Fruit fly (Drosophila melanogaster) whole organism, embryonic: Measurements from ENCODE around the gene Tango2.

Experiments
- Ada2b ChIP-seq: fragments of 200-800 bp; sonication (Bioruptor generic); IDR thresholded peaks from 2 replicates; pipeline ENCODE4 v1.3.6; 2022; ENCODE audit warnings: missing biosample characterization, missing genetic modification characterization
- CG1024 ChIP-seq: fragments of 200-800 bp; sonication (Bioruptor generic); IDR thresholded peaks from 2 replicates; pipeline ENCODE4 v1.3.6; 2022; ENCODE audit warnings: missing biosample characterization, missing genetic modification characterization
- CG10654 ChIP-seq: fragments of 200-800 bp; sonication (Bioruptor generic); optimal IDR thresholded peaks from 2 replicates; lab custom pipeline; 2016; ENCODE audit warnings: missing biosample characterization, missing genetic modification characterization
- CG11247 ChIP-seq: fragments of 200-800 bp; sonication (Bioruptor generic); IDR thresholded peaks from 2 replicates; pipeline ENCODE4 v1.3.6; 2022; ENCODE audit warnings: missing biosample characterization, missing genetic modification characterization
- CG12299 ChIP-seq: fragments of 200-800 bp; sonication (Bioruptor generic); optimal IDR thresholded peaks from 2 replicates; lab custom pipeline; 2018; ENCODE audit warnings: missing biosample characterization, mild to moderate bottlenecking, missing genetic modification characterization
- CG12659 ChIP-seq: fragments of 200-800 bp; sonication (Bioruptor generic); optimal IDR thresholded peaks from 3 replicates; lab custom pipeline; 2017; ENCODE audit warnings: mild to moderate bottlenecking, missing biosample characterization, missing genetic modification reagents, missing genetic modification characterization
- CG12769 ChIP-seq: fragments of 200-800 bp; sonication (Bioruptor generic); optimal IDR thresholded peaks from 2 replicates; lab custom pipeline; 2019; ENCODE audit warnings: missing biosample characterization, mild to moderate bottlenecking, missing genetic modification characterization, moderate library complexity
- CG13287 ChIP-seq: fragments of 200-800 bp; sonication (Bioruptor generic); IDR thresholded peaks from 2 replicates; pipeline ENCODE4 v1.3.6; 2022; ENCODE audit warnings: missing biosample characterization, missing genetic modification characterization; ENCODE audit not compliant: partially characterized antibody
- CG14014 ChIP-seq: fragments of 200-800 bp; sonication (Bioruptor generic); IDR thresholded peaks from 2 replicates; pipeline ENCODE4 v1.3.6; 2022; ENCODE audit warnings: missing biosample characterization, missing genetic modification characterization
- CG16863 ChIP-seq: fragments of 200-800 bp; sonication (Bioruptor generic); optimal IDR thresholded peaks from 3 replicates; lab custom pipeline; 2016; ENCODE audit warnings: missing biosample characterization, missing genetic modification characterization
- CG18262 ChIP-seq: fragments of 200-800 bp; optimal IDR thresholded peaks from 3 replicates; lab custom pipeline; 2019; ENCODE audit warnings: missing biosample characterization, mild to moderate bottlenecking, missing genetic modification characterization, moderate library complexity
- CG1832 ChIP-seq: fragments of 200-800 bp; sonication (Bioruptor generic); optimal IDR thresholded peaks from 2 replicates; lab custom pipeline; 2017; ENCODE audit warnings: missing biosample characterization, mild to moderate bottlenecking, missing genetic modification characterization, inconsistent platforms
- CG2199 ChIP-seq: fragments of 200-800 bp; sonication (Bioruptor generic); IDR thresholded peaks from 3 replicates; pipeline ENCODE4 v1.3.6; 2022; ENCODE audit warnings: missing biosample characterization, missing genetic modification characterization
- CG31365 ChIP-seq: fragments of 200-800 bp; sonication (Bioruptor generic); optimal IDR thresholded peaks from 2 replicates; lab custom pipeline; 2018; ENCODE audit warnings: missing biosample characterization, mild to moderate bottlenecking, missing genetic modification characterization
- CG3163 ChIP-seq: fragments of 200-800 bp; sonication (Bioruptor generic); optimal IDR thresholded peaks from 3 replicates; lab custom pipeline; 2016; ENCODE audit warnings: missing biosample characterization, missing genetic modification characterization
- CG33213 ChIP-seq: fragments of 200-800 bp; sonication (Bioruptor generic); optimal IDR thresholded peaks from 3 replicates; lab custom pipeline; 2016; ENCODE audit warnings: missing biosample characterization, missing genetic modification characterization
- CG43689 ChIP-seq: fragments of 200-800 bp; sonication (Bioruptor generic); IDR thresholded peaks from 2 replicates; pipeline ENCODE4 v1.3.6; 2022; ENCODE audit warnings: missing biosample characterization, missing genetic modification characterization
- CG5180 ChIP-seq: fragments of 200-800 bp; sonication (Bioruptor generic); optimal IDR thresholded peaks from 3 replicates; lab custom pipeline; 2017; ENCODE audit warnings: missing biosample characterization, missing genetic modification characterization, mild to moderate bottlenecking, moderate library complexity, missing genetic modification reagents
- CG5245 ChIP-seq: fragments of 200-800 bp; sonication (Bioruptor generic); optimal IDR thresholded peaks from 3 replicates; lab custom pipeline; 2016; ENCODE audit warnings: missing biosample characterization, missing genetic modification characterization
- CG6175 ChIP-seq: fragments of 200-800 bp; sonication (Bioruptor generic); IDR thresholded peaks from 3 replicates; pipeline ENCODE4 v1.3.6; 2022; ENCODE audit warnings: missing biosample characterization, missing genetic modification characterization
- CG7745 ChIP-seq: fragments of 200-800 bp; sonication (Bioruptor generic); optimal IDR thresholded peaks from 2 replicates; lab custom pipeline; 2018; ENCODE audit warnings: missing biosample characterization, mild to moderate bottlenecking, missing genetic modification characterization, moderate library complexity
- CG7987 ChIP-seq: fragments of 200-800 bp; sonication (Bioruptor generic); optimal IDR thresholded peaks from 2 replicates; lab custom pipeline; 2018; ENCODE audit warnings: missing biosample characterization, mild to moderate bottlenecking, missing genetic modification characterization, moderate library complexity
- CG8290 ChIP-seq, 3 experiments: fragments of 200-800 bp; sonication (Bioruptor generic); optimal IDR thresholded peaks; 2 replicates each; lab custom pipeline; 2016 to 2019; ENCODE audit warnings: missing biosample characterization in 3 of 3, missing genetic modification characterization in 3 of 3, mild to moderate bottlenecking in 2 of 3, moderate library complexity in 1 of 3
- CG9727 ChIP-seq: fragments of 200-800 bp; sonication (Bioruptor generic); optimal IDR thresholded peaks from 3 replicates; lab custom pipeline; 2017; ENCODE audit warnings: missing biosample characterization, mild to moderate bottlenecking, missing genetic modification characterization
- CG9817 ChIP-seq: fragments of 200-800 bp; sonication (Bioruptor generic); optimal IDR thresholded peaks from 2 replicates; lab custom pipeline; 2018; ENCODE audit warnings: missing biosample characterization, mild to moderate bottlenecking, missing genetic modification characterization, moderate library complexity
- Camta ChIP-seq: fragments of 200-800 bp; sonication (Bioruptor generic); optimal IDR thresholded peaks from 2 replicates; lab custom pipeline; 2016; ENCODE audit warnings: missing biosample characterization, missing genetic modification characterization
- CrebB ChIP-seq: fragments of 200-800 bp; sonication (Bioruptor generic); optimal IDR thresholded peaks from 3 replicates; lab custom pipeline; 2018; ENCODE audit warnings: missing biosample characterization, mild to moderate bottlenecking, missing genetic modification characterization
- Deaf1 ChIP-seq: fragments of 200-800 bp; optimal IDR thresholded peaks from 3 replicates; lab custom pipeline; 2019; ENCODE audit warnings: missing biosample characterization, mild to moderate bottlenecking, missing genetic modification characterization, moderate library complexity
- Dip2 ChIP-seq: fragments of 200-800 bp; sonication (Bioruptor generic); IDR thresholded peaks from 2 replicates; pipeline ENCODE4 v1.3.6; 2022; ENCODE audit warnings: missing biosample characterization, missing genetic modification characterization
- HLH3B ChIP-seq: fragments of 200-800 bp; sonication (Bioruptor generic); IDR thresholded peaks from 2 replicates; pipeline ENCODE4 v1.3.6; 2022; ENCODE audit warnings: missing biosample characterization, missing genetic modification characterization
- Hsf ChIP-seq: fragments of 200-800 bp; sonication (Bioruptor generic); optimal IDR thresholded peaks from 3 replicates; lab custom pipeline; 2016; ENCODE audit warnings: missing biosample characterization, missing genetic modification characterization
- Neu2 ChIP-seq: fragments of 200-800 bp; sonication (Bioruptor generic); optimal IDR thresholded peaks from 3 replicates; lab custom pipeline; 2016; ENCODE audit warnings: missing biosample characterization, missing genetic modification characterization, borderline replicate concordance
- PHDP ChIP-seq: fragments of 200-800 bp; sonication (Bioruptor generic); optimal IDR thresholded peaks from 3 replicates; lab custom pipeline; 2018; ENCODE audit warnings: missing biosample characterization, mild to moderate bottlenecking, missing genetic modification characterization, moderate library complexity
- Pdp1 ChIP-seq, 2 experiments: fragments of 200-800 bp; sonication (Bioruptor generic); optimal IDR thresholded peaks; 3 replicates each; lab custom pipeline; 2016; ENCODE audit warnings: missing biosample characterization in 2 of 2, missing genetic modification characterization in 2 of 2, mild to moderate bottlenecking in 1 of 2, moderate library complexity in 1 of 2
- Side ChIP-seq: fragments of 200-800 bp; sonication (Bioruptor generic); optimal IDR thresholded peaks from 2 replicates; lab custom pipeline; 2016; ENCODE audit warnings: missing biosample characterization, missing genetic modification characterization
- amos ChIP-seq: fragments of 200-800 bp; sonication (Bioruptor generic); IDR thresholded peaks from 2 replicates; pipeline ENCODE4 v1.3.6; 2022; ENCODE audit warnings: missing biosample characterization, missing genetic modification characterization; ENCODE audit not compliant: partially characterized antibody
- en ChIP-seq: fragments of 200-800 bp; sonication (Bioruptor generic); optimal IDR thresholded peaks from 2 replicates; lab custom pipeline; 2016; ENCODE audit warnings: missing biosample characterization, missing genetic modification characterization
- esg ChIP-seq: fragments of 200-800 bp; sonication (Bioruptor generic); conservative IDR thresholded peaks from 2 replicates; pipeline ENCODE4 v1.3.6; 2022; ENCODE audit warnings: missing biosample characterization, missing genetic modification characterization
- fd3F ChIP-seq: fragments of 200-800 bp; sonication (Bioruptor generic); optimal IDR thresholded peaks from 2 replicates; lab custom pipeline; 2018; ENCODE audit warnings: missing biosample characterization, mild to moderate bottlenecking, missing genetic modification characterization, moderate library complexity
- ftz-f1 ChIP-seq: fragments of 200-800 bp; sonication (Bioruptor generic); optimal IDR thresholded peaks from 2 replicates; lab custom pipeline; 2016; ENCODE audit warnings: missing biosample characterization, missing genetic modification characterization
- h ChIP-seq: fragments of >200 bp; optimal IDR thresholded peaks from 2 replicates; lab custom pipeline; 2017
- hbn ChIP-seq: fragments of 200-800 bp; sonication (Bioruptor generic); IDR thresholded peaks from 2 replicates; pipeline ENCODE4 v1.3.6; 2022; ENCODE audit warnings: missing biosample characterization, missing genetic modification characterization; ENCODE audit not compliant: partially characterized antibody
- hkb ChIP-seq, 2 experiments: fragments of 200-800 bp in 1 of 2; fragments of >200 bp in 1 of 2; sonication (Bioruptor generic) in 1 of 2; IDR thresholded peaks in 1 of 2; optimal IDR thresholded peaks in 1 of 2; 2 replicates each; pipeline versions ENCODE4 v1.3.6 to Lab custom; 2017 to 2022; ENCODE audit warnings: missing biosample characterization in 1 of 2, missing genetic modification characterization in 1 of 2
- inv ChIP-seq: fragments of 200-800 bp; sonication (Bioruptor generic); IDR thresholded peaks from 2 replicates; pipeline ENCODE4 v1.3.6; 2022; ENCODE audit warnings: missing biosample characterization, missing genetic modification characterization; ENCODE audit not compliant: partially characterized antibody
- lov ChIP-seq, 2 experiments: fragments of 200-800 bp in 1 of 2; fragments of >200 bp in 1 of 2; sonication (Bioruptor generic) in 1 of 2; IDR thresholded peaks in 1 of 2; optimal IDR thresholded peaks in 1 of 2; 2 replicates in 1 of 2; 3 replicates in 1 of 2; pipeline versions ENCODE4 v1.3.6 to Lab custom; 2017 to 2022; ENCODE audit warnings: missing biosample characterization in 1 of 2, missing genetic modification characterization in 1 of 2
- otp ChIP-seq: fragments of 200-800 bp; sonication (Bioruptor generic); IDR thresholded peaks from 3 replicates; pipeline ENCODE4, ENCODE4 v1.3.6; 2022; ENCODE audit warnings: missing biosample characterization, missing genetic modification characterization
- pfk ChIP-seq: fragments of 200-800 bp; sonication (Bioruptor generic); optimal IDR thresholded peaks from 2 replicates; lab custom pipeline; 2018; ENCODE audit warnings: missing biosample characterization, mild to moderate bottlenecking, missing genetic modification characterization, moderate library complexity
- pita ChIP-seq: fragments of 200-800 bp; sonication (Bioruptor generic); optimal IDR thresholded peaks from 2 replicates; lab custom pipeline; 2017; ENCODE audit warnings: missing biosample characterization, mild to moderate bottlenecking, missing genetic modification characterization
- sug ChIP-seq: fragments of 200-800 bp; optimal IDR thresholded peaks from 2 replicates; lab custom pipeline; 2019; ENCODE audit warnings: missing biosample characterization, mild to moderate bottlenecking, missing genetic modification characterization, moderate library complexity

Gene Tango2

DNA sequence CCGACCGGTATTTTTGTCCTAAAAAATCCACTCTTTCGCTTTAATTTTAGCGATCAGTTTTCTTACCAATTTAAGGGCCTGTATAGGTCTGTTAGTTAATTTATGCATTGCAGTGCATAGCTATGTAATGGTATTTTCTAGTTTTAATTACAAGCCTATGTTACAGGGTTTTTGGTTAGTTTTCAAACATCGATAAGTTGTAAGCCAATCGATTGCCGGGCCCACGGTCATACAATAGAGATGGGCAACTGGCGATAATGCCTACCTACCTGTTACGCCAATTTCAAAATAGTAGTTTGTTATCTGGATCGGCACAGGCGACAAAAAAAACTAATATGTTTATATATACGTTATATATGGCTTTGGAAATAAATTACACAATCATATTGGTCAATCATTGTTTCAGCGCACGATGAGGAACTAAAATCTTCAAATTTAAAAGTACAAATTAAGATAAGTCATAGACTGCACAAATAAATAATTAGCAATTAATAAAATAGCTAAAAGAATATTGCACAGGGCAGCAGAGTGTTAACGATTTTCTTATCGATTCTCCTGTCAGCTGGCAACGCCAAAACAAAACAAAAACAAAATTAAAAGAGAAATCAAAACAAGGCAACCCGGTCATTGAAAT lies at the start of gene Tango2, which contains the start of gene tth (continued):
- TF ChIP-seq Neu2 (GFP tag; lab: Kevin White, UChicago) (no peak), CG2199 (GFP tag; lab: Robert Waterston, UW) (no peak), CG5180 (GFP tag; lab: Kevin White, UChicago) (no peak), Camta (peak; percentile 64), CG6175 (GFP tag; lab: Robert Waterston, UW) (peak; percentile 42; the same call in 1 of the 3 replicates), Dip2 (GFP tag; lab: Robert Waterston, UW) (no peak), Side (GFP tag; lab: Kevin White, UChicago) (peak; percentile 54), sug (tag; lab: Kevin White, UChicago) (peak; percentile 60), CG12659 (GFP tag; lab: Kevin White, UChicago) (peak; percentile 60), Pdp1 (GFP tag; optimal IDR thresholded peaks at IDR 0.05; lab: Kevin White, UChicago) (peak; percentile 76 to 83), otp (GFP tag; lab: Robert Waterston, UW) (0 out of 3 replicates have a peak, but pooled peaks have one; percentile 29), CG9727 (peak; percentile 63), CG1024 (GFP tag; lab: Robert Waterston, UW) (no peak), CG5245 (GFP tag; lab: Kevin White, UChicago) (peak; percentile 27), HLH3B (GFP tag; lab: Robert Waterston, UW) (peak; percentile 46; the same call in 1 of the 2 replicates), CG14014 (GFP tag; lab: Robert Waterston, UW) (peak; percentile 66), pfk (GFP tag; lab: Kevin White, UChicago) (no peak), CG13287 (GFP tag; lab: Robert Waterston, UW) (peak; percentile 59), Hsf (GFP tag; lab: Kevin White, UChicago) (peak; percentile 76), CG33213 (GFP tag; lab: Kevin White, UChicago) (no peak), hkb (optimal IDR thresholded peaks at IDR 0.05; lab: Kevin White, UChicago) (peak; percentile 62), hkb (GFP tag; IDR thresholded peaks at IDR 0.05; lab: Robert Waterston, UW) (peak; percentile 67), pita (GFP tag; lab: Kevin White, UChicago) (no peak), CG18262 (tag; lab: Kevin White, UChicago) (peak; percentile 64), amos (GFP tag; lab: Robert Waterston, UW) (peak; percentile 52; the same call in 1 of the 2 replicates), inv (GFP tag; lab: Robert Waterston, UW) (peak; percentile 50; the same call in 1 of the 2 replicates), Ada2b (GFP tag; lab: Robert Waterston, UW) (peak; percentile 58), lov (optimal IDR thresholded peaks at IDR 0.05; lab: Kevin White, UChicago) (no peak), lov (GFP tag; IDR thresholded peaks at IDR 0.05; lab: Robert Waterston, UW) (0 out of 3 replicates have a peak, but pooled peaks have one; percentile 16), PHDP (peak; percentile 76), esg (GFP tag; lab: Robert Waterston, UW) (peak; percentile 75), CG3163 (peak; percentile 25), h (no peak), CG31365 (no peak), fd3F (peak; percentile 64), CG10654 (GFP tag; lab: Kevin White, UChicago) (peak; percentile 63), CG7987 (GFP tag; lab: Kevin White, UChicago) (peak; percentile 37), en (GFP tag; lab: Kevin White, UChicago) (peak; percentile 6), CG8290 (GFP tag; optimal IDR thresholded peaks at IDR 0.05; lab: Kevin White, UChicago) (peak; percentile 5), CG8290 (tag; optimal IDR thresholded peaks at IDR 0.05; lab: Kevin White, UChicago) (no peak)

DNA sequence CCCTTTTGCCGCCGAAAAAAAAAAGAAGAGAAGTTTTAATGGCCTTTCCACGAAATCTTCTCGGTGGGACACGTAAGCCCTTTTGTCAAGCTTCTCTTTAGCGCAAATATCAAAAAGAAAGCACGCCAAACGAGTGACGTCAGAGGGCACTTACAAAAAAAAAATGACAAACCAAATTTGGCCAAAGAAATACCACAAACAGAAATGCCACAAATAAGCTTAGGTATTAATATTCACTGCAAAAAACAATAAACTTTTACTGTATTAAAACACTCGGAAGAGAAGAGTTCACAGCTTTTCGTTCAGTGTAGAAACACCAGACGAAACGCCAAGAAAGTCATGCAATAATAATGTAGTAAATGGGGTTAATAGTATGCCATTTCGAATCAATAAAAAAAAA lies 48.7 kb upstream of the Tango2 start:
- TF ChIP-seq ftz-f1 (GFP tag; lab: Kevin White, UChicago) (no peak), CG7745 (tag; lab: Kevin White, UChicago) (no peak), CrebB (tag; lab: Kevin White, UChicago) (no peak), CG11247 (peak; percentile 18; the same call in 1 of the 2 replicates), CG16863 (GFP tag; lab: Kevin White, UChicago) (no peak), hbn (no peak), CG43689 (GFP tag; lab: Robert Waterston, UW) (no peak), CG12769 (tag; lab: Kevin White, UChicago) (no peak), CG1832 (no peak), Deaf1 (tag; lab: Kevin White, UChicago) (no peak), CG12299 (tag; lab: Kevin White, UChicago) (no peak), CG9817 (peak; percentile 1)
